Fruit fly (Drosophila melanogaster): ENCODE results near the gene CG8679.

Gene CG8679

dm6 chr2L:21237048-21237747, 18.9 kb upstream of the CG8679 start, which contains the start of gene Hr39 (continued):
- TF ChIP-seq CG9797 (GFP tag; optimal IDR thresholded peaks at IDR 0.05) (peak; percentile 75), fu2 (GFP tag; optimal IDR thresholded peaks at IDR 0.05) (peak; percentile 31), CG3995 (GFP tag; optimal IDR thresholded peaks at IDR 0.05) (no peak), CG31224 (GFP tag; IDR thresholded peaks at IDR 0.05) (no peak), CG14667 (GFP tag; IDR thresholded peaks at IDR 0.05) (no peak), Ets65A (GFP tag) (peak; percentile 94), CG33557 (GFP tag; optimal IDR thresholded peaks at IDR 0.05) (no peak), CG8359 (GFP tag; optimal IDR thresholded peaks at IDR 0.05; ENCODE audit: borderline replicate concordance) (no peak), CG9876 (GFP tag; optimal IDR thresholded peaks at IDR 0.05) (no peak), bab2 (GFP tag; optimal IDR thresholded peaks at IDR 0.05) (no peak), CG2199 (GFP tag; IDR thresholded peaks at IDR 0.05) (no peak), lbe (GFP tag; optimal IDR thresholded peaks at IDR 0.05) (peak; percentile 5), CG2678 (tag; optimal IDR thresholded peaks at IDR 0.05) (peak; percentile 20), CG4730 (GFP tag; IDR thresholded peaks at IDR 0.05) (no peak), croc (GFP tag; conservative IDR thresholded peaks at IDR 0.05) (no peak), ase (GFP tag; IDR thresholded peaks at IDR 0.05) (no peak), Dll (GFP tag; IDR thresholded peaks at IDR 0.05; ENCODE audit: partially characterized antibody) (no peak), fd96Cb (tag; optimal IDR thresholded peaks at IDR 0.05) (no peak), phol (tag; optimal IDR thresholded peaks at IDR 0.05) (peak; percentile 67), lov (optimal IDR thresholded peaks at IDR 0.05) (no peak), lov (GFP tag; IDR thresholded peaks at IDR 0.05) (no peak), CG12744 (GFP tag; optimal IDR thresholded peaks at IDR 0.05) (no peak), CG18476 (GFP tag; optimal IDR thresholded peaks at IDR 0.05) (peak; percentile 17), gce (GFP tag; IDR thresholded peaks at IDR 0.05) (no peak), Oli (tag; optimal IDR thresholded peaks at IDR 0.05) (no peak), bowl (GFP tag; IDR thresholded peaks at IDR 0.05) (no peak), Hmr (GFP tag; optimal IDR thresholded peaks at IDR 0.05) (peak; percentile 50), btn (GFP tag; optimal IDR thresholded peaks at IDR 0.05) (peak; percentile 15), peb (GFP tag; IDR thresholded peaks at IDR 0.05) (no peak), Scr (GFP tag; IDR thresholded peaks at IDR 0.05; ENCODE audit: partially characterized antibody) (no peak), ATbp (GFP tag; optimal IDR thresholded peaks at IDR 0.05) (no peak), Xbp1 (GFP tag; optimal IDR thresholded peaks at IDR 0.05) (peak; percentile 10), Camta (GFP tag; optimal IDR thresholded peaks at IDR 0.05) (peak; percentile 17), chinmo (GFP tag; IDR thresholded peaks at IDR 0.05; ENCODE audit: partially characterized antibody) (no peak), Dp (GFP tag; optimal IDR thresholded peaks at IDR 0.05) (peak; percentile 75), chn (GFP tag; optimal IDR thresholded peaks at IDR 0.05) (peak; percentile 7), CG6791 (GFP tag; IDR thresholded peaks at IDR 0.05; ENCODE audit: partially characterized antibody) (no peak), CG2889 (GFP tag; IDR thresholded peaks at IDR 0.05) (no peak), HLH4C (GFP tag; IDR thresholded peaks at IDR 0.05; ENCODE audit: partially characterized antibody) (no peak), Oaz (GFP tag; IDR thresholded peaks at IDR 0.05) (no peak), CG3163 (GFP tag; optimal IDR thresholded peaks at IDR 0.05) (peak; percentile 27), Opbp (GFP tag; IDR thresholded peaks at IDR 0.05; ENCODE audit: partially characterized antibody) (no peak), shn (GFP tag; optimal IDR thresholded peaks at IDR 0.05) (peak; percentile 20), CG17359 (tag; optimal IDR thresholded peaks at IDR 0.05) (no peak), CG7928 (GFP tag; optimal IDR thresholded peaks at IDR 0.05) (no peak), CG5953 (GFP tag; IDR thresholded peaks at IDR 0.05) (no peak), CG7556 (GFP tag; optimal IDR thresholded peaks at IDR 0.05) (peak; percentile 18)

All from whole organism, embryonic.